Worm (Caenorhabditis elegans) whole organism, L1 larva: ENCODE measurements around the gene Y43F8B.22.

Source experiments
- C16A3.4 ChIP-seq: fragments of 150-350 bp; optimal IDR thresholded peaks from 2 replicates; lab custom pipeline; 2014; ENCODE audit warnings: missing biosample characterization, missing genetic modification characterization
- aha-1 ChIP-seq: fragments of 150-350 bp; optimal IDR thresholded peaks from 2 replicates; lab custom pipeline; 2014; ENCODE audit warnings: missing biosample characterization, missing genetic modification characterization
- alr-1 ChIP-seq: fragments of 200-800 bp; sonication (Bioruptor generic); optimal IDR thresholded peaks from 2 replicates; lab custom pipeline; 2018; ENCODE audit warnings: borderline replicate concordance, mild to moderate bottlenecking, missing genetic modification characterization, missing compliant biosample characterization
- blmp-1 ChIP-seq: fragments of 150-350 bp; optimal IDR thresholded peaks from 2 replicates; lab custom pipeline; 2014; ENCODE audit warnings: missing biosample characterization, missing genetic modification characterization
- ceh-8 ChIP-seq: fragments of 200-800 bp; sonication (Bioruptor generic); optimal IDR thresholded peaks from 2 replicates; lab custom pipeline; 2018; ENCODE audit warnings: mild to moderate bottlenecking, missing genetic modification characterization, moderate library complexity, missing compliant biosample characterization
- ceh-82 ChIP-seq, 3 experiments: fragments of 150-350 bp in 1 of 3; sonication (generic microtip) in 2 of 3; optimal IDR thresholded peaks; 2 replicates each; lab custom pipeline; 2014 to 2017; ENCODE audit warnings: missing biosample characterization in 3 of 3, missing genetic modification characterization in 3 of 3
- efl-1 ChIP-seq, 4 experiments: fragments of 150-350 bp; optimal IDR thresholded peaks in 3 of 4; peaks in 1 of 4; 1 replicate in 1 of 4; 2 replicates in 3 of 4; lab custom pipeline; 2014; ENCODE audit warnings: missing biosample characterization in 2 of 4, missing genetic modification characterization in 2 of 4, missing genetic modification reagents in 2 of 4
- efl-3 ChIP-seq: fragments of 200-800 bp; sonication (Bioruptor generic); optimal IDR thresholded peaks from 2 replicates; lab custom pipeline; 2018; ENCODE audit warnings: mild to moderate bottlenecking, missing genetic modification characterization, missing compliant biosample characterization
- elt-3 ChIP-seq, 6 experiments: fragments of 150-350 bp in 1 of 6; sonication (generic microtip); optimal IDR thresholded peaks; 2 replicates each; lab custom pipeline; 2017 to 2018; ENCODE audit warnings: missing biosample characterization in 6 of 6, missing genetic modification characterization in 6 of 6, inconsistent platforms in 1 of 6
- ets-5 ChIP-seq: fragments of 200-800 bp; sonication (Bioruptor generic); IDR thresholded peaks from 2 replicates; pipeline ENCODE4 v1.3.6; 2022; ENCODE audit warnings: missing genetic modification characterization, missing compliant biosample characterization
- fkh-10 ChIP-seq: sonication (generic microtip); optimal IDR thresholded peaks from 2 replicates; lab custom pipeline; 2017; ENCODE audit warnings: missing biosample characterization, missing genetic modification reagents, missing genetic modification characterization
- fkh-4 ChIP-seq: sonication (generic microtip); optimal IDR thresholded peaks from 2 replicates; lab custom pipeline; 2016; ENCODE audit warnings: missing compliant biosample characterization, missing genetic modification characterization, borderline replicate concordance
- fos-1 ChIP-seq: fragments of 150-350 bp; optimal IDR thresholded peaks from 2 replicates; lab custom pipeline; 2014; ENCODE audit warnings: missing biosample characterization, missing genetic modification characterization
- hpl-2 ChIP-seq: fragments of 150-350 bp; optimal IDR thresholded peaks from 2 replicates; lab custom pipeline; 2014; ENCODE audit warnings: missing biosample characterization, missing genetic modification reagents, missing genetic modification characterization
- lin-14 ChIP-seq: fragments of 200-800 bp; sonication (Bioruptor generic); optimal IDR thresholded peaks from 2 replicates; lab custom pipeline; 2018; ENCODE audit warnings: mild to moderate bottlenecking, missing genetic modification characterization, moderate library complexity, missing compliant biosample characterization
- lin-35 ChIP-seq, 2 experiments: fragments of 150-350 bp; optimal IDR thresholded peaks; 2 replicates each; lab custom pipeline; 2014; ENCODE audit warnings: missing biosample characterization in 2 of 2, missing genetic modification characterization in 2 of 2, missing genetic modification reagents in 2 of 2
- lir-3 ChIP-seq: sonication (generic microtip); optimal IDR thresholded peaks from 2 replicates; lab custom pipeline; 2016; ENCODE audit warnings: mild to moderate bottlenecking, missing genetic modification characterization, moderate library complexity, missing compliant biosample characterization; ENCODE audit not compliant: poor library complexity
- mab-9 ChIP-seq: fragments of 200-800 bp; sonication (Bioruptor generic); IDR thresholded peaks from 2 replicates; pipeline ENCODE4 v1.3.6; 2022; ENCODE audit warnings: missing genetic modification reagents, missing genetic modification characterization, missing compliant biosample characterization
- mef-2 ChIP-seq: fragments of 150-350 bp; optimal IDR thresholded peaks from 2 replicates; lab custom pipeline; 2014; ENCODE audit warnings: missing biosample characterization, missing genetic modification characterization
- mep-1 ChIP-seq: fragments of 150-350 bp; optimal IDR thresholded peaks from 2 replicates; lab custom pipeline; 2014; ENCODE audit warnings: missing biosample characterization, missing genetic modification characterization
- nhr-12 ChIP-seq: sonication (generic microtip); optimal IDR thresholded peaks from 2 replicates; lab custom pipeline; 2017; ENCODE audit warnings: missing biosample characterization, missing genetic modification characterization
- nhr-237 ChIP-seq: fragments of 150-350 bp; optimal IDR thresholded peaks from 2 replicates; lab custom pipeline; 2014; ENCODE audit warnings: missing biosample characterization, missing genetic modification characterization
- nhr-84 ChIP-seq: sonication (generic microtip); optimal IDR thresholded peaks from 2 replicates; lab custom pipeline; 2017; ENCODE audit warnings: missing biosample characterization, missing genetic modification characterization
- nhr-90 ChIP-seq: sonication (generic microtip); optimal IDR thresholded peaks from 2 replicates; lab custom pipeline; 2016; ENCODE audit warnings: mild to moderate bottlenecking, missing genetic modification characterization, missing compliant biosample characterization; ENCODE audit not compliant: poor library complexity
- pqm-1 ChIP-seq: sonication (generic microtip); optimal IDR thresholded peaks from 3 replicates; lab custom pipeline; 2017; ENCODE audit warnings: missing biosample characterization, missing genetic modification characterization
- rnt-1 ChIP-seq: sonication (generic microtip); optimal IDR thresholded peaks from 2 replicates; lab custom pipeline; 2016; ENCODE audit warnings: mild to moderate bottlenecking, missing genetic modification characterization, moderate library complexity, missing compliant biosample characterization
- snpc-4 ChIP-seq: fragments of 150-350 bp; optimal IDR thresholded peaks from 2 replicates; lab custom pipeline; 2014; ENCODE audit warnings: missing biosample characterization, missing genetic modification characterization
- sox-4 ChIP-seq: sonication (generic microtip); optimal IDR thresholded peaks from 2 replicates; lab custom pipeline; 2016; ENCODE audit warnings: missing genetic modification characterization, missing compliant biosample characterization
- tlp-1 ChIP-seq: fragments of 150-350 bp; optimal IDR thresholded peaks from 2 replicates; lab custom pipeline; 2014; ENCODE audit warnings: missing biosample characterization, missing genetic modification characterization
- unc-62 ChIP-seq: fragments of 150-350 bp; optimal IDR thresholded peaks from 2 replicates; lab custom pipeline; 2014; ENCODE audit warnings: missing biosample characterization, missing genetic modification reagents, missing genetic modification characterization
- zip-4 ChIP-seq: fragments of 200-800 bp; sonication (Bioruptor generic); optimal IDR thresholded peaks from 2 replicates; lab custom pipeline; 2018; ENCODE audit warnings: mild to moderate bottlenecking, missing genetic modification characterization, moderate library complexity, missing compliant biosample characterization
- ztf-11 ChIP-seq, 2 experiments: sonication (generic microtip); optimal IDR thresholded peaks; 2 replicates each; lab custom pipeline; 2016 to 2017; ENCODE audit warnings: missing genetic modification characterization in 2 of 2, missing biosample characterization in 1 of 2, missing compliant biosample characterization in 1 of 2

Y43F8B.22 gene

ce11 chrV:19502579-19503151 is 20.0 kb downstream of the Y43F8B.22 start, which contains the start of gene Y43F8B.3:
Y43F8B.3 (plus strand) TSS chrV:19503101.
- no peak for TF ChIP-seq hpl-2
- no peak for TF ChIP-seq efl-3
- TF ChIP-seq C16A3.4 (tag; lab: Kevin White, UChicago), result no peak
- no peak for TF ChIP-seq aha-1 (tag; lab: Kevin White, UChicago)
- TF ChIP-seq pqm-1 (tag; lab: Kevin White, UChicago), result no peak
- no peak for TF ChIP-seq zip-4 (GFP tag; lab: Kevin White, UChicago)
- TF ChIP-seq nhr-237, result no peak

- TF ChIP-seq efl-1 (optimal IDR thresholded peaks at IDR 0.05; lab: Kevin White, UChicago) (no peak), efl-1 (GFP tag; optimal IDR thresholded peaks at IDR 0.05 in 1 of 2; lab: Kevin White, UChicago) (peak in 1 of 2 experiments; percentile 19), elt-3 (tag; optimal IDR thresholded peaks at IDR 0.05; lab: Kevin White, UChicago) (no peak)
These were observed 26.4 kb downstream of the Y43F8B.22 start for ce11 chrV:19509061-19509460.

ce11 chrV:19510352-19510751 is 27.7 kb downstream of the Y43F8B.22 start:
- TF ChIP-seq ztf-11 (tag; optimal IDR thresholded peaks at IDR 0.05; lab: Kevin White, UChicago) (no peak), nhr-12 (no peak), fkh-10 (no peak), fos-1 (tag; lab: Kevin White, UChicago) (no peak), ets-5 (GFP tag; lab: Robert Waterston, UW) (no peak), rnt-1 (tag; lab: Kevin White, UChicago) (no peak), mef-2 (tag; lab: Kevin White, UChicago) (no peak), lin-14 (GFP tag; lab: Kevin White, UChicago) (no peak), tlp-1 (no peak), zip-4 (GFP tag; lab: Kevin White, UChicago) (no peak), unc-62 (GFP tag; lab: Kevin White, UChicago) (no peak), nhr-90 (tag; lab: Kevin White, UChicago) (no peak), mab-9 (GFP tag; lab: Robert Waterston, UW) (no peak), nhr-84 (tag; lab: Kevin White, UChicago) (no peak), lir-3 (tag; lab: Kevin White, UChicago) (no peak), C16A3.4 (tag; lab: Kevin White, UChicago) (no peak), fkh-4 (tag; lab: Kevin White, UChicago) (no peak), alr-1 (tag; lab: Kevin White, UChicago) (no peak), hpl-2 (no peak), mep-1 (tag; lab: Kevin White, UChicago) (no peak)

ce11 chrV:19510925-19511324 is 28.3 kb downstream of the Y43F8B.22 start:
- no peak for TF ChIP-seq ceh-8 (GFP tag; lab: Kevin White, UChicago)
- TF ChIP-seq snpc-4, result no peak
- TF ChIP-seq sox-4 (tag; lab: Kevin White, UChicago), result no peak
- TF ChIP-seq ceh-82 (tag; optimal IDR thresholded peaks at IDR 0.05; lab: Kevin White, UChicago), result no peak
- no peak for TF ChIP-seq elt-3 (tag; optimal IDR thresholded peaks at IDR 0.05; lab: Kevin White, UChicago)
- no peak for TF ChIP-seq lin-35 (GFP tag; optimal IDR thresholded peaks at IDR 0.05; lab: Kevin White, UChicago)
- no peak for TF ChIP-seq blmp-1 (tag; lab: Kevin White, UChicago)
- TF ChIP-seq, all 84 proteins: peak for 0

ce11 chrV:19512260-19512947 is 29.8 kb downstream of the Y43F8B.22 start, which contains the start of gene Y43F8B.19:
Y43F8B.19 (minus strand) TSS chrV:19512310.
- TF ChIP-seq efl-1 (optimal IDR thresholded peaks at IDR 0.05; lab: Kevin White, UChicago) (no peak), efl-1 (GFP tag; optimal IDR thresholded peaks at IDR 0.05 in 1 of 2; lab: Kevin White, UChicago) (peak in 1 of 2 experiments; percentile 6), pqm-1 (tag; lab: Kevin White, UChicago) (no peak)
